Worm (Caenorhabditis elegans) whole organism, L4 larva: ENCODE results near the gene R05G9.5.

ENCODE experiments used
- F37D6.2 ChIP-seq: sonication (generic microtip); optimal IDR thresholded peaks from 2 replicates; lab custom pipeline; 2016; ENCODE audit warnings: mild to moderate bottlenecking, missing genetic modification characterization, missing compliant biosample characterization
- cey-2 ChIP-seq: sonication (generic microtip); optimal IDR thresholded peaks from 3 replicates; lab custom pipeline; 2017; ENCODE audit warnings: missing genetic modification characterization, mild to moderate bottlenecking, missing compliant biosample characterization, antibody characterized with exemption, borderline replicate concordance; ENCODE audit not compliant: insufficient read depth
- nhr-41 ChIP-seq: fragments of 200-800 bp; sonication (Bioruptor generic); IDR thresholded peaks from 2 replicates; pipeline ENCODE4 v1.3.6; 2022; ENCODE audit warnings: missing genetic modification reagents, missing genetic modification characterization, missing compliant biosample characterization
- nhr-77 ChIP-seq: fragments of 150-350 bp; optimal IDR thresholded peaks from 2 replicates; lab custom pipeline; 2014; ENCODE audit warnings: missing biosample characterization, missing genetic modification characterization
- skn-1 ChIP-seq: fragments of 150-350 bp; optimal IDR thresholded peaks from 2 replicates; lab custom pipeline; 2014; ENCODE audit warnings: missing biosample characterization, missing genetic modification characterization
- snpc-4 ChIP-seq: fragments of 150-350 bp; optimal IDR thresholded peaks from 2 replicates; lab custom pipeline; 2014; ENCODE audit warnings: missing biosample characterization, missing genetic modification characterization
- unc-62 ChIP-seq, 3 experiments: fragments of 150-350 bp in 1 of 3; sonication (generic microtip); optimal IDR thresholded peaks in 2 of 3; peaks in 1 of 3; 1 replicate in 1 of 3; 2 replicates in 2 of 3; lab custom pipeline; 2014 to 2017; ENCODE audit warnings: missing biosample characterization in 3 of 3, missing genetic modification characterization in 3 of 3, missing genetic modification reagents in 3 of 3, missing genotype in 1 of 3

ce11 chrII:6519703-6520102 lies 19.6 kb upstream of the R05G9.5 start:
- TF ChIP-seq cey-2: no peak
- TF ChIP-seq unc-62 (GFP tag; optimal IDR thresholded peaks at IDR 0.05 in 1 of 2; lab: Kevin White, UChicago): no peak
- no peak for TF ChIP-seq unc-62 (tag; optimal IDR thresholded peaks at IDR 0.05; lab: Kevin White, UChicago)
- no peak for TF ChIP-seq nhr-41 (GFP tag; lab: Robert Waterston, UW)
- no peak for TF ChIP-seq nhr-77 (tag; lab: Kevin White, UChicago)
- TF ChIP-seq F37D6.2 (tag; lab: Kevin White, UChicago): no peak
- no peak for TF ChIP-seq snpc-4 (tag; lab: Kevin White, UChicago)
- no peak for TF ChIP-seq skn-1 (tag; lab: Kevin White, UChicago)
